Worm (Caenorhabditis elegans) whole organism, dauer: ENCODE measurements around the gene F23H11.5.

Source experiments
- unc-62 ChIP-seq: sonication (generic microtip); optimal IDR thresholded peaks from 2 replicates; lab custom pipeline; 2017; ENCODE audit warnings: missing biosample characterization, missing genetic modification reagents, missing genetic modification characterization

Gene F23H11.5

ce11 chrIII:910540-911311, at the start of gene F23H11.5, which contains the start of gene bra-2:
TSS of gene F23H11.5 (minus strand) at chrIII:910590.
TSS of gene bra-2 (plus strand) at chrIII:911261.
- TF ChIP-seq unc-62, result no peak

- no peak for TF ChIP-seq unc-62
Observed at ce11 chrIII:955981-956380, 45.6 kb upstream of the F23H11.5 start, which contains the start of gene fbxa-54. TSS of gene fbxa-54 (plus strand) at chrIII:956334.

- no peak for TF ChIP-seq unc-62
Observed at ce11 chrIII:954553-954952, 44.2 kb upstream of the F23H11.5 start, which contains the start of the genes T12B5.15 and T12B5.14. TSS of gene T12B5.15 (minus strand) at chrIII:954653. TSS of gene T12B5.14 (plus strand) at chrIII:954873.

- TF ChIP-seq unc-62, result no peak
Observed at ce11 chrIII:952184-952583, 41.8 kb upstream of the F23H11.5 start, which contains the start of gene fbxa-10. TSS of gene fbxa-10 (plus strand) at chrIII:952390.

- TF ChIP-seq unc-62, result no peak
Observed at ce11 chrIII:950472-950871, 40.1 kb upstream of the F23H11.5 start, which contains the start of the genes fbxa-67 and fbxa-11. TSS of gene fbxa-67 (minus strand) at chrIII:950670. TSS of gene fbxa-11 (plus strand) at chrIII:950869.

- TF ChIP-seq unc-62, result no peak
Observed at ce11 chrIII:946250-946725, 35.9 kb upstream of the F23H11.5 start, which contains the start of gene fbxa-60. TSS of gene fbxa-60 (minus strand) at chrIII:946300.

- TF ChIP-seq unc-62, result no peak
Observed at ce11 chrIII:943426-943927, 33.1 kb upstream of the F23H11.5 start, which contains the start of gene fbxa-59. TSS of gene fbxa-59 (minus strand) at chrIII:943476.

ce11 chrIII:941958-942357, 31.6 kb upstream of the F23H11.5 start:
- no peak for TF ChIP-seq unc-62

- no peak for TF ChIP-seq unc-62
Observed at ce11 chrIII:938569-938968, 28.2 kb upstream of the F23H11.5 start, which contains the start of gene fbxa-22. TSS of gene fbxa-22 (plus strand) at chrIII:938869.

- no peak for TF ChIP-seq unc-62
Observed at ce11 chrIII:937961-938360, 27.6 kb upstream of the F23H11.5 start, which contains the start of gene fbxa-56. TSS of gene fbxa-56 (minus strand) at chrIII:938061.

ce11 chrIII:936037-936507, 25.7 kb upstream of the F23H11.5 start, which contains the start of gene fbxa-55:
TSS of gene fbxa-55 (minus strand) at chrIII:936087.
- no peak for TF ChIP-seq unc-62

- TF ChIP-seq unc-62, result no peak
Observed at ce11 chrIII:926216-926615, 15.8 kb upstream of the F23H11.5 start, which contains the start of gene pef-1. TSS of gene pef-1 (minus strand) at chrIII:926316.

- no peak for TF ChIP-seq unc-62
Observed at ce11 chrIII:919322-919721, 8.9 kb upstream of the F23H11.5 start, which contains the start of gene F23H11.7. TSS of gene F23H11.7 (minus strand) at chrIII:919422.

ce11 chrIII:916897-917296, 6.5 kb upstream of the F23H11.5 start, which contains the start of gene idpp-13:
TSS of gene idpp-13 (minus strand) at chrIII:916997.
- TF ChIP-seq unc-62, result no peak

ce11 chrIII:909540-909939, 850 bp downstream of the F23H11.5 start, which contains the start of gene crls-1:
TSS of gene crls-1 (minus strand) at chrIII:909902.
- no peak for TF ChIP-seq unc-62

- TF ChIP-seq unc-62, result no peak
Observed at ce11 chrIII:907990-908389, 2.4 kb downstream of the F23H11.5 start.

ce11 chrIII:907311-907710, 3.1 kb downstream of the F23H11.5 start, which contains the start of gene F23H11.4:
TSS of gene F23H11.4 (minus strand) at chrIII:907539.
- TF ChIP-seq unc-62, result no peak
